Fruit fly (Drosophila melanogaster) whole organism, embryonic: Measurements from ENCODE around the gene gt.

Experiments used
- Ada2b ChIP-seq: fragments of 200-800 bp; sonication (Bioruptor generic); IDR thresholded peaks from 2 replicates; pipeline ENCODE4 v1.3.6; 2022; ENCODE audit warnings: missing biosample characterization, missing genetic modification characterization
- BEAF-32 ChIP-seq: fragments of 200-800 bp; sonication (Bioruptor generic); optimal IDR thresholded peaks from 3 replicates; lab custom pipeline; 2017; ENCODE audit warnings: missing biosample characterization, missing genetic modification characterization, mild to moderate bottlenecking, moderate library complexity, missing genetic modification reagents
- CG11398 ChIP-seq: fragments of 200-800 bp; sonication (Bioruptor generic); optimal IDR thresholded peaks from 2 replicates; lab custom pipeline; 2016; ENCODE audit warnings: missing biosample characterization, missing genetic modification characterization
- CG11560 ChIP-seq: fragments of 200-800 bp; sonication (Bioruptor generic); IDR thresholded peaks from 3 replicates; pipeline ENCODE4 v1.3.6; 2022; ENCODE audit warnings: missing biosample characterization, missing genetic modification characterization
- CG12071 ChIP-seq: fragments of 200-800 bp; sonication (Bioruptor generic); optimal IDR thresholded peaks from 3 replicates; lab custom pipeline; 2018; ENCODE audit warnings: missing biosample characterization, mild to moderate bottlenecking, missing genetic modification characterization
- CG14014 ChIP-seq: fragments of 200-800 bp; sonication (Bioruptor generic); IDR thresholded peaks from 2 replicates; pipeline ENCODE4 v1.3.6; 2022; ENCODE audit warnings: missing biosample characterization, missing genetic modification characterization
- CG15479 ChIP-seq: fragments of 200-800 bp; sonication (Bioruptor generic); optimal IDR thresholded peaks from 3 replicates; lab custom pipeline; 2019; ENCODE audit warnings: missing biosample characterization, mild to moderate bottlenecking, missing genetic modification characterization, moderate library complexity
- CG16815 ChIP-seq: fragments of 200-800 bp; sonication (Bioruptor generic); optimal IDR thresholded peaks from 3 replicates; lab custom pipeline; 2017; ENCODE audit warnings: missing biosample characterization, mild to moderate bottlenecking, missing genetic modification characterization
- CG17385 ChIP-seq: fragments of 200-800 bp; sonication (Bioruptor generic); optimal IDR thresholded peaks from 3 replicates; lab custom pipeline; 2018; ENCODE audit warnings: missing biosample characterization, mild to moderate bottlenecking, missing genetic modification characterization
- CG17568 ChIP-seq: fragments of 200-800 bp; sonication (Bioruptor generic); optimal IDR thresholded peaks from 2 replicates; lab custom pipeline; 2018; ENCODE audit warnings: missing biosample characterization, mild to moderate bottlenecking, missing genetic modification characterization, moderate library complexity
- CG17612 ChIP-seq: fragments of 200-800 bp; sonication (Bioruptor generic); IDR thresholded peaks from 2 replicates; pipeline ENCODE4 v1.3.6; 2022; ENCODE audit warnings: missing biosample characterization, missing genetic modification characterization
- CG17802 ChIP-seq: fragments of 200-800 bp; sonication (Bioruptor generic); optimal IDR thresholded peaks from 2 replicates; lab custom pipeline; 2018; ENCODE audit warnings: missing biosample characterization, mild to moderate bottlenecking, missing genetic modification characterization, moderate library complexity
- CG18764 ChIP-seq: fragments of 200-800 bp; sonication (Bioruptor generic); optimal IDR thresholded peaks from 3 replicates; lab custom pipeline; 2016; ENCODE audit warnings: missing biosample characterization, missing genetic modification characterization
- CG2116 ChIP-seq: fragments of 200-800 bp; sonication (Bioruptor generic); optimal IDR thresholded peaks from 3 replicates; lab custom pipeline; 2018; ENCODE audit warnings: missing biosample characterization, mild to moderate bottlenecking, missing genetic modification characterization
- CG2712 ChIP-seq: fragments of 200-800 bp; optimal IDR thresholded peaks from 3 replicates; lab custom pipeline; 2019; ENCODE audit warnings: missing biosample characterization, mild to moderate bottlenecking, missing genetic modification characterization, moderate library complexity
- CG30020 ChIP-seq: fragments of 200-800 bp; optimal IDR thresholded peaks from 2 replicates; lab custom pipeline; 2019; ENCODE audit warnings: missing biosample characterization, mild to moderate bottlenecking, missing genetic modification characterization, moderate library complexity
- CG3163 ChIP-seq: fragments of 200-800 bp; sonication (Bioruptor generic); optimal IDR thresholded peaks from 3 replicates; lab custom pipeline; 2016; ENCODE audit warnings: missing biosample characterization, missing genetic modification characterization
- CG4730 ChIP-seq: fragments of 200-800 bp; sonication (Bioruptor generic); IDR thresholded peaks from 2 replicates; pipeline ENCODE4 v1.3.6; 2022; ENCODE audit warnings: missing biosample characterization, missing genetic modification characterization
- CG4854 ChIP-seq: fragments of 200-800 bp; sonication (Bioruptor generic); optimal IDR thresholded peaks from 2 replicates; lab custom pipeline; 2016; ENCODE audit warnings: missing biosample characterization, missing genetic modification characterization, inconsistent platforms
- CG6254 ChIP-seq: fragments of 200-800 bp; sonication (Bioruptor generic); optimal IDR thresholded peaks from 3 replicates; lab custom pipeline; 2017; ENCODE audit warnings: mild to moderate bottlenecking, missing biosample characterization, missing genetic modification reagents, missing genetic modification characterization
- CG7556 ChIP-seq: fragments of 200-800 bp; sonication (Bioruptor generic); optimal IDR thresholded peaks from 2 replicates; lab custom pipeline; 2017; ENCODE audit warnings: missing biosample characterization, mild to moderate bottlenecking, missing genetic modification characterization
- CG7745 ChIP-seq: fragments of 200-800 bp; sonication (Bioruptor generic); optimal IDR thresholded peaks from 2 replicates; lab custom pipeline; 2018; ENCODE audit warnings: missing biosample characterization, mild to moderate bottlenecking, missing genetic modification characterization, moderate library complexity
- CG8359 ChIP-seq: fragments of 200-800 bp; sonication (Bioruptor generic); optimal IDR thresholded peaks from 2 replicates; lab custom pipeline; 2017; ENCODE audit warnings: missing biosample characterization, mild to moderate bottlenecking, missing genetic modification characterization, borderline replicate concordance
- CG8478 ChIP-seq: fragments of >200 bp; optimal IDR thresholded peaks from 2 replicates; lab custom pipeline; 2018
- D ChIP-seq, 2 experiments: fragments of 200-800 bp in 1 of 2; fragments of >200 bp in 1 of 2; sonication (Bioruptor generic) in 1 of 2; optimal IDR thresholded peaks; 2 replicates in 1 of 2; 3 replicates in 1 of 2; lab custom pipeline; 2017; ENCODE audit warnings: mild to moderate bottlenecking in 1 of 2, missing biosample characterization in 1 of 2, missing genetic modification characterization in 1 of 2, missing genetic modification reagents in 1 of 2
- Drgx ChIP-seq: fragments of 200-800 bp; sonication (Bioruptor generic); IDR thresholded peaks from 2 replicates; pipeline ENCODE4 v1.3.6; 2022; ENCODE audit warnings: missing biosample characterization, missing genetic modification characterization
- Ets97D ChIP-seq: fragments of 200-800 bp; sonication (Bioruptor generic); optimal IDR thresholded peaks from 3 replicates; lab custom pipeline; 2016; ENCODE audit warnings: missing biosample characterization, missing genetic modification characterization
- HLH4C ChIP-seq: fragments of 200-800 bp; sonication (Bioruptor generic); IDR thresholded peaks from 3 replicates; pipeline ENCODE4 v1.3.6; 2022; ENCODE audit warnings: missing biosample characterization, missing genetic modification characterization; ENCODE audit not compliant: partially characterized antibody
- HmgD ChIP-seq: fragments of 200-800 bp; sonication (Bioruptor generic); optimal IDR thresholded peaks from 3 replicates; lab custom pipeline; 2016; ENCODE audit warnings: missing biosample characterization, missing genetic modification characterization
- Jarid2 ChIP-seq: fragments of 200-800 bp; sonication (Bioruptor generic); optimal IDR thresholded peaks from 3 replicates; lab custom pipeline; 2017; ENCODE audit warnings: mild to moderate bottlenecking, missing biosample characterization, missing genetic modification reagents, missing genetic modification characterization
- MESR4 ChIP-seq: fragments of 200-800 bp; sonication (Bioruptor generic); optimal IDR thresholded peaks from 2 replicates; lab custom pipeline; 2018; ENCODE audit warnings: missing biosample characterization, mild to moderate bottlenecking, missing genetic modification characterization, moderate library complexity
- Nf-YC ChIP-seq: fragments of 200-800 bp; optimal IDR thresholded peaks from 3 replicates; lab custom pipeline; 2019; ENCODE audit warnings: missing biosample characterization, mild to moderate bottlenecking, missing genetic modification characterization, moderate library complexity
- Oaz ChIP-seq: fragments of 200-800 bp; sonication (Bioruptor generic); IDR thresholded peaks from 2 replicates; pipeline ENCODE4 v1.3.6; 2022; ENCODE audit warnings: missing biosample characterization, missing genetic modification characterization
- Ravus ChIP-seq: fragments of 200-800 bp; sonication (Bioruptor generic); IDR thresholded peaks from 2 replicates; pipeline ENCODE4 v1.3.6; 2022; ENCODE audit warnings: missing biosample characterization, missing genetic modification characterization
- ash1 ChIP-seq: fragments of 200-800 bp; sonication (Bioruptor generic); optimal IDR thresholded peaks from 2 replicates; lab custom pipeline; 2018; ENCODE audit warnings: missing biosample characterization, mild to moderate bottlenecking, missing genetic modification characterization
- ci ChIP-seq: fragments of 200-800 bp; sonication (Bioruptor generic); IDR thresholded peaks from 3 replicates; pipeline ENCODE4 v1.3.6; 2022; ENCODE audit warnings: missing biosample characterization, missing genetic modification characterization
- dati ChIP-seq: fragments of 200-800 bp; sonication (Bioruptor generic); IDR thresholded peaks from 2 replicates; pipeline ENCODE4 v1.3.6; 2022; ENCODE audit warnings: missing biosample characterization, missing genetic modification characterization
- ems ChIP-seq: fragments of 200-800 bp; sonication (Bioruptor generic); optimal IDR thresholded peaks from 3 replicates; lab custom pipeline; 2016; ENCODE audit warnings: missing biosample characterization, missing genetic modification characterization
- fu2 ChIP-seq: fragments of 200-800 bp; sonication (Bioruptor generic); optimal IDR thresholded peaks from 2 replicates; lab custom pipeline; 2016; ENCODE audit warnings: missing biosample characterization, missing genetic modification characterization
- lilli ChIP-seq: fragments of 200-800 bp; sonication (Bioruptor generic); optimal IDR thresholded peaks from 3 replicates; lab custom pipeline; 2016; ENCODE audit warnings: missing biosample characterization, missing genetic modification characterization
- lola ChIP-seq, 3 experiments: fragments of >200 bp in 2 of 3; fragments of 200-800 bp in 1 of 3; sonication (Bioruptor generic) in 1 of 3; optimal IDR thresholded peaks; 2 replicates each; lab custom pipeline; 2017 to 2019; ENCODE audit warnings: missing biosample characterization in 3 of 3, missing genetic modification characterization in 3 of 3, mild to moderate bottlenecking in 1 of 3, moderate library complexity in 1 of 3
- maf-S ChIP-seq: fragments of 200-800 bp; sonication (Bioruptor generic); optimal IDR thresholded peaks from 2 replicates; lab custom pipeline; 2016; ENCODE audit warnings: missing biosample characterization, missing genetic modification characterization
- pan ChIP-seq, 4 experiments: fragments of >200 bp in 3 of 4; fragments of 200-800 bp in 1 of 4; sonication (Bioruptor generic) in 1 of 4; optimal IDR thresholded peaks in 3 of 4; IDR thresholded peaks in 1 of 4; 2 replicates each; pipeline versions ENCODE4 v1.3.6 to Lab custom; 2017 to 2022; ENCODE audit warnings: missing biosample characterization in 2 of 4, missing genetic modification characterization in 2 of 4, mixed read lengths in 1 of 4
- pum ChIP-seq: fragments of 200-800 bp; sonication (Bioruptor generic); optimal IDR thresholded peaks from 2 replicates; lab custom pipeline; 2016; ENCODE audit warnings: missing biosample characterization, missing genetic modification characterization
- sd ChIP-seq: fragments of 200-800 bp; sonication (Bioruptor generic); optimal IDR thresholded peaks from 3 replicates; lab custom pipeline; 2018; ENCODE audit warnings: missing biosample characterization, mild to moderate bottlenecking, missing genetic modification characterization, moderate library complexity
- ssp ChIP-seq: fragments of 200-800 bp; sonication (Bioruptor generic); IDR thresholded peaks from 2 replicates; pipeline ENCODE4 v1.3.6; 2022; ENCODE audit warnings: missing biosample characterization, missing genetic modification characterization
- tin ChIP-seq: fragments of 200-800 bp; sonication (Bioruptor generic); optimal IDR thresholded peaks from 3 replicates; lab custom pipeline; 2016; ENCODE audit warnings: missing biosample characterization, missing genetic modification characterization
- trem ChIP-seq: fragments of 200-800 bp; optimal IDR thresholded peaks from 3 replicates; lab custom pipeline; 2019; ENCODE audit warnings: missing biosample characterization, mild to moderate bottlenecking, missing genetic modification characterization, moderate library complexity
- unpg ChIP-seq: fragments of 200-800 bp; sonication (Bioruptor generic); optimal IDR thresholded peaks from 3 replicates; lab custom pipeline; 2018; ENCODE audit warnings: missing biosample characterization, mild to moderate bottlenecking, missing genetic modification characterization, moderate library complexity
- vnd ChIP-seq: fragments of 200-800 bp; sonication (Bioruptor generic); IDR thresholded peaks from 3 replicates; pipeline ENCODE4 v1.3.6; 2022; ENCODE audit warnings: missing biosample characterization, missing genetic modification characterization; ENCODE audit not compliant: partially characterized antibody

gt gene

dm6 chrX:2447750-2448299 lies 19.1 kb upstream of the gt start, which contains the start of gene z (continued):
- no peak for TF ChIP-seq CG4854 (GFP tag; lab: Kevin White, UChicago)
- no peak for TF ChIP-seq sd (tag; lab: Kevin White, UChicago)
- no peak for TF ChIP-seq CG17802 (tag; lab: Kevin White, UChicago)
- TF ChIP-seq CG11560 (tag; lab: Robert Waterston, UW) = no peak
- TF ChIP-seq tin (GFP tag; lab: Kevin White, UChicago) = no peak
- TF ChIP-seq CG17385 (GFP tag; lab: Kevin White, UChicago) = peak; percentile 92
- TF ChIP-seq CG2712 (tag; lab: Kevin White, UChicago) = peak; percentile 24
- TF ChIP-seq ssp (GFP tag; lab: Robert Waterston, UW) = no peak
- TF ChIP-seq Oaz (GFP tag; lab: Robert Waterston, UW) = no peak
- TF ChIP-seq CG16815 (GFP tag; lab: Kevin White, UChicago) = no peak
- TF ChIP-seq CG7745 (tag; lab: Kevin White, UChicago) = no peak
- no peak for TF ChIP-seq HmgD (GFP tag; lab: Kevin White, UChicago)
- peak; percentile 55 for TF ChIP-seq trem
- peak; percentile 23 for TF ChIP-seq CG30020 (tag; lab: Kevin White, UChicago)
- no peak for TF ChIP-seq maf-S (GFP tag; lab: Kevin White, UChicago)
- no peak for TF ChIP-seq fu2
- no peak for TF ChIP-seq pum (GFP tag; lab: Kevin White, UChicago)
- no peak for TF ChIP-seq Ravus
- no peak for TF ChIP-seq CG18764
- TF ChIP-seq lilli (GFP tag; lab: Kevin White, UChicago) = peak; percentile 31
- peak; percentile 84 for TF ChIP-seq CG8478
- TF ChIP-seq HLH4C (GFP tag; lab: Robert Waterston, UW) = peak; percentile 91
- peak; percentile 29 for TF ChIP-seq Nf-YC (tag; lab: Kevin White, UChicago)
- TF ChIP-seq CG7556 (GFP tag; lab: Kevin White, UChicago) = no peak
- TF ChIP-seq CG11398 (GFP tag; lab: Kevin White, UChicago) = no peak
- TF ChIP-seq D (optimal IDR thresholded peaks at IDR 0.05; lab: Kevin White, UChicago) = no peak
- TF ChIP-seq D (GFP tag; optimal IDR thresholded peaks at IDR 0.05; lab: Kevin White, UChicago) = no peak
- no peak for TF ChIP-seq Ada2b
- TF ChIP-seq CG14014 (GFP tag; lab: Robert Waterston, UW) = no peak
- TF ChIP-seq ems = no peak
- peak; percentile 65 for TF ChIP-seq CG2116 (GFP tag; lab: Kevin White, UChicago)
- TF ChIP-seq CG12071 (GFP tag; lab: Kevin White, UChicago) = no peak
- no peak for TF ChIP-seq CG15479 (GFP tag; lab: Kevin White, UChicago)
- TF ChIP-seq unpg (GFP tag; lab: Kevin White, UChicago) = no peak
- peak; percentile 31 for TF ChIP-seq Ets97D (GFP tag; lab: Kevin White, UChicago)
- no peak for TF ChIP-seq CG3163
- peak; percentile 90 for TF ChIP-seq vnd (GFP tag; lab: Robert Waterston, UW)
- TF ChIP-seq pan (optimal IDR thresholded peaks at IDR 0.05; lab: Kevin White, UChicago) = no peak
- no peak for TF ChIP-seq pan (GFP tag; optimal IDR thresholded peaks at IDR 0.05 in 1 of 2, IDR thresholded peaks at IDR 0.05 in 1 of 2)
- TF ChIP-seq BEAF-32 = peak; percentile 96
- TF ChIP-seq ci (GFP tag; lab: Robert Waterston, UW) = no peak
- peak; percentile 95 for TF ChIP-seq MESR4
- TF ChIP-seq Jarid2 (GFP tag; lab: Kevin White, UChicago) = peak; percentile 18
- TF ChIP-seq Drgx (GFP tag; lab: Robert Waterston, UW) = no peak
- TF ChIP-seq lola (GFP tag; optimal IDR thresholded peaks at IDR 0.05; lab: Kevin White, UChicago) = no peak
- TF ChIP-seq CG6254 (GFP tag; lab: Kevin White, UChicago) = no peak
- TF ChIP-seq CG8359 = no peak
- no peak for TF ChIP-seq dati (GFP tag; lab: Robert Waterston, UW)
- no peak for TF ChIP-seq CG17568 (GFP tag; lab: Kevin White, UChicago)
- no peak for TF ChIP-seq CG17612
- TF ChIP-seq CG4730 (GFP tag; lab: Robert Waterston, UW) = no peak
- TF ChIP-seq ash1 = no peak
